Worm (Caenorhabditis elegans): ENCODE measurements around the gene K06H7.8.

Gene K06H7.8

DNA sequence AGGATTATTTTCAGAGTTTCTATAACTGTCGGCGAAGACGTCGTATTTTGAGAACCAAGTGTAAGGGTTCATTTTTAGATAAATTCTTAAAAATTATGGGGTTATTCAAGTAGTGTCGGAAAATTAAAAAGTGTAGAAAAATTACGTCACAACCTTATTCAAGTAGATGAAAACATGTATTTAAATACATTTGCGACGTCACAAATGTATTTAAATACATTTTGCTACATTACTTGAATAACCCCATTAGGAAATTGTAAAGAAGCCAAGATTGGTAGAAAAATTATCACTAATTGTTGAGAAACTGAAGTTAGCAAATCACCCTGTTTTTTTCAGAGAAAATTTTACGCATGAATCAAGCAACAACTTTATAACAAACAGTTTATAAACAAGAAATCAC lies 31.2 kb upstream of the K06H7.8 start:
- no peak for TF ChIP-seq grh-1 (GFP tag; IDR thresholded peaks at IDR 0.05)
- peak in 1 of 2 experiments; percentile 28 for TF ChIP-seq lsy-2 (tag; optimal IDR thresholded peaks at IDR 0.05)
- no peak for TF ChIP-seq fkh-8 (tag; optimal IDR thresholded peaks at IDR 0.05)
- no peak for TF ChIP-seq ceh-63 (GFP tag; optimal IDR thresholded peaks at IDR 0.05)
- TF ChIP-seq ztf-4 (tag; optimal IDR thresholded peaks at IDR 0.05): no peak

DNA sequence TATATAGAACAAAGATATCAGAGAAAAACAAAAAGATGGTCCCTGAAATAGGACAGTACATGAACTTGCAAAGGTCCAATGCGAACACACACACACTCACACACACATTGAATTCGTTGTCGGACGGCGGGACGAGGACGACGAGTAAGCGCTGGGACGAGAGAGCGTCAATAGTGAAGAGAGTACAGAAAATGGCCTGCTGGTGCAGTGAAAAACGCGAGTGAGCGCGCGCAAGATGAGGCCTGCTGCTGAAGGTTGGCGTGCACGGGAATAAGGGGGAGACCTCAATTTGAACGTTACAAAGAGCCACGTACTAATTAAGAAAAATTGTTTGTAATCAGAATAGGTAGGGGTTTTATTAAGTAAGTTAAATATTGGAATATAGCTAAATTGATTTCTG lies 29.0 kb upstream of the K06H7.8 start:
- TF ChIP-seq mab-9 (GFP tag; IDR thresholded peaks at IDR 0.05): no peak
- TF ChIP-seq lin-14 (GFP tag; optimal IDR thresholded peaks at IDR 0.05): peak; percentile 71
- peak in 1 of 3 experiments; percentile 8 for TF ChIP-seq ceh-82 (tag; optimal IDR thresholded peaks at IDR 0.05)
- TF ChIP-seq efl-1 (optimal IDR thresholded peaks at IDR 0.05): peak in 1 of 2 experiments; percentile 23
- TF ChIP-seq efl-1 (GFP tag; optimal IDR thresholded peaks at IDR 0.05 in 1 of 2): no peak
- peak; percentile 3 for TF ChIP-seq tbx-2 (tag; optimal IDR thresholded peaks at IDR 0.05)
- TF ChIP-seq swsn-7 (tag; optimal IDR thresholded peaks at IDR 0.05): peak; percentile 29
- TF ChIP-seq C34B4.2 (tag; optimal IDR thresholded peaks at IDR 0.05): no peak
- TF ChIP-seq blmp-1 (tag; optimal IDR thresholded peaks at IDR 0.05): peak; percentile 19
- no peak for TF ChIP-seq elt-2 (tag; optimal IDR thresholded peaks at IDR 0.05)
- TF ChIP-seq egl-27 (tag; optimal IDR thresholded peaks at IDR 0.05): no peak
- TF ChIP-seq nhr-19 (GFP tag; conservative IDR thresholded peaks at IDR 0.05): no peak
- peak; percentile 24 for TF ChIP-seq dsc-1 (tag; optimal IDR thresholded peaks at IDR 0.05)
- TF ChIP-seq lsy-2 (tag; optimal IDR thresholded peaks at IDR 0.05): peak; percentile 25 to 52
- peak; percentile 34 for TF ChIP-seq snu-23 (GFP tag; optimal IDR thresholded peaks at IDR 0.05)
- TF ChIP-seq rnt-1 (tag; optimal IDR thresholded peaks at IDR 0.05): peak; percentile 1
- no peak for TF ChIP-seq aly-2 (tag; optimal IDR thresholded peaks at IDR 0.05)
- TF ChIP-seq ceh-90 (tag; optimal IDR thresholded peaks at IDR 0.05): no peak
- peak; percentile 4 for TF ChIP-seq nhr-71 (tag; optimal IDR thresholded peaks at IDR 0.05)
- peak in 1 of 2 experiments; percentile 29 for TF ChIP-seq mdl-1 (tag; optimal IDR thresholded peaks at IDR 0.05)
- TF ChIP-seq nhr-20 (tag; optimal IDR thresholded peaks at IDR 0.05): peak; percentile 15
- no peak for TF ChIP-seq lin-39 (tag; optimal IDR thresholded peaks at IDR 0.05)
- TF ChIP-seq aha-1 (tag; optimal IDR thresholded peaks at IDR 0.05): no peak
- TF ChIP-seq ets-5 (GFP tag; IDR thresholded peaks at IDR 0.05): no peak
- TF ChIP-seq mep-1 (tag; optimal IDR thresholded peaks at IDR 0.05): peak; percentile 47
- peak; percentile 6 to 20 for TF ChIP-seq lin-35 (GFP tag; optimal IDR thresholded peaks at IDR 0.05)
- TF ChIP-seq fos-1 (tag; optimal IDR thresholded peaks at IDR 0.05): no peak
- TF ChIP-seq sptf-1 (tag; optimal IDR thresholded peaks at IDR 0.05): no peak

DNA sequence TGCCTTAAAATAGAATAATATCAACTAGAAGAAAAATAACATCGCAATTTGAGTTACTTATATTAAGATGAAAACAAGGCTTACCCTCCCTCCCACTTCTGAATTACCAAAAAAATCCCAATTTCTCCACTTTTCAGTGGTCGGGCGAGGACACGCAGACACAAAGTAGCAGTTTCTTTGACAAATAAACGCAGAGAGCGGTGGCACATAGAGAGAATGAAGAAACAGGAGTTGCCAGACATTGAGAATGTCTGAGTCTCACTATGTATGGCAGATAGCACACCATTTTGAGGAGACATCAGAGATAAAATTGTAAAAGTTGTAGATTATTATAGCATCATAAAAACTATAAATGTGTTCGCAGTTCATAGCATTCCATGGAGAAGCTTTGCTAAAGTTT lies 27.2 kb upstream of the K06H7.8 start:
- TF ChIP-seq alr-1 (tag; optimal IDR thresholded peaks at IDR 0.05; ENCODE audit: borderline replicate concordance): no peak
- no peak for TF ChIP-seq ces-1 (GFP tag; optimal IDR thresholded peaks at IDR 0.05)
- peak; percentile 36 for TF ChIP-seq fkh-8 (tag; optimal IDR thresholded peaks at IDR 0.05)
- peak; percentile 71 for TF ChIP-seq rnt-1 (tag; optimal IDR thresholded peaks at IDR 0.05)
- TF ChIP-seq ceh-82 (tag; optimal IDR thresholded peaks at IDR 0.05): peak; percentile 12 to 63 (median 48)
- no peak for TF ChIP-seq tlp-1 (tag; optimal IDR thresholded peaks at IDR 0.05)
- TF ChIP-seq nhr-76 (tag; optimal IDR thresholded peaks at IDR 0.05): no peak
- TF ChIP-seq nhr-19 (GFP tag; conservative IDR thresholded peaks at IDR 0.05): peak; percentile 45
- TF ChIP-seq ama-1 (optimal IDR thresholded peaks at IDR 0.05): peak; percentile 10
- TF ChIP-seq fos-1 (tag; optimal IDR thresholded peaks at IDR 0.05): peak; percentile 56
- TF ChIP-seq snu-23 (GFP tag; optimal IDR thresholded peaks at IDR 0.05): peak; percentile 77
- peak; percentile 78 for TF ChIP-seq mep-1 (tag; optimal IDR thresholded peaks at IDR 0.05)
- TF ChIP-seq blmp-1 (tag; optimal IDR thresholded peaks at IDR 0.05): peak; percentile 62
- TF ChIP-seq elt-3 (tag; optimal IDR thresholded peaks at IDR 0.05): peak in 1 of 6 experiments; percentile 30
- no peak for TF ChIP-seq dsc-1 (tag; optimal IDR thresholded peaks at IDR 0.05)
- TF ChIP-seq nhr-11 (tag; optimal IDR thresholded peaks at IDR 0.05): peak; percentile 41
- peak; percentile 46 for TF ChIP-seq unc-86 (tag; optimal IDR thresholded peaks at IDR 0.05)
- no peak for TF ChIP-seq lin-15B (tag; optimal IDR thresholded peaks at IDR 0.05)
- peak; percentile 22 for TF ChIP-seq elt-2 (tag; optimal IDR thresholded peaks at IDR 0.05)
- peak; percentile 52 for TF ChIP-seq nhr-237 (tag; optimal IDR thresholded peaks at IDR 0.05)
- peak; percentile 48 for TF ChIP-seq nhr-77 (tag; optimal IDR thresholded peaks at IDR 0.05)
- no peak for TF ChIP-seq hlh-4 (tag; optimal IDR thresholded peaks at IDR 0.05)
- peak; percentile 80 for TF ChIP-seq nhr-71 (tag; optimal IDR thresholded peaks at IDR 0.05)
- peak; percentile 32 to 54 for TF ChIP-seq lin-35 (GFP tag; optimal IDR thresholded peaks at IDR 0.05)
- TF ChIP-seq ceh-8 (GFP tag; optimal IDR thresholded peaks at IDR 0.05): no peak
- peak; percentile 77 for TF ChIP-seq swsn-7 (tag; optimal IDR thresholded peaks at IDR 0.05)
- TF ChIP-seq ztf-4 (tag; optimal IDR thresholded peaks at IDR 0.05): no peak
- TF ChIP-seq aha-1 (tag; optimal IDR thresholded peaks at IDR 0.05): no peak
- TF ChIP-seq nhr-84 (tag; optimal IDR thresholded peaks at IDR 0.05): no peak
- TF ChIP-seq dpl-1 (GFP tag; optimal IDR thresholded peaks at IDR 0.05): peak in 2 of 3 experiments; percentile 33 to 36
- peak; percentile 26; the same call in 1 of the 2 replicates for TF ChIP-seq isw-1 (GFP tag; IDR thresholded peaks at IDR 0.05)
- no peak for TF ChIP-seq F16B12.6 (tag; optimal IDR thresholded peaks at IDR 0.05)
